Fruit fly (Drosophila melanogaster) whole organism, embryonic: ENCODE results near the gene Orct2.

Source experiments
- ATbp ChIP-seq: fragments of 200-800 bp; sonication (Bioruptor generic); optimal IDR thresholded peaks from 2 replicates; lab custom pipeline; 2017; ENCODE audit warnings: missing biosample characterization, mild to moderate bottlenecking, missing genetic modification characterization, missing genetic modification reagents
- Bteb2 ChIP-seq: fragments of 200-800 bp; sonication (Bioruptor generic); optimal IDR thresholded peaks from 2 replicates; lab custom pipeline; 2016; ENCODE audit warnings: missing biosample characterization, missing genetic modification characterization
- CG10321 ChIP-seq: fragments of 200-800 bp; sonication (Bioruptor generic); IDR thresholded peaks from 2 replicates; pipeline ENCODE4 v1.3.6; 2022; ENCODE audit warnings: missing biosample characterization, missing genetic modification characterization
- CG10543 ChIP-seq: fragments of 200-800 bp; sonication (Bioruptor generic); optimal IDR thresholded peaks from 3 replicates; lab custom pipeline; 2017; ENCODE audit warnings: missing biosample characterization, mild to moderate bottlenecking, missing genetic modification characterization, moderate library complexity
- CG12155 ChIP-seq: fragments of 200-800 bp; sonication (Bioruptor generic); optimal IDR thresholded peaks from 3 replicates; lab custom pipeline; 2016; ENCODE audit warnings: missing biosample characterization, missing genetic modification characterization
- CG12219 ChIP-seq: fragments of 200-800 bp; sonication (Bioruptor generic); optimal IDR thresholded peaks from 3 replicates; lab custom pipeline; 2018; ENCODE audit warnings: missing biosample characterization, mild to moderate bottlenecking, missing genetic modification characterization
- CG14710 ChIP-seq: fragments of 200-800 bp; sonication (Bioruptor generic); optimal IDR thresholded peaks from 3 replicates; lab custom pipeline; 2019; ENCODE audit warnings: missing biosample characterization, mild to moderate bottlenecking, missing genetic modification characterization, moderate library complexity
- CG15601 ChIP-seq: fragments of 200-800 bp; sonication (Bioruptor generic); optimal IDR thresholded peaks from 3 replicates; lab custom pipeline; 2019; ENCODE audit warnings: missing biosample characterization, mild to moderate bottlenecking, missing genetic modification characterization, moderate library complexity
- CG16815 ChIP-seq: fragments of 200-800 bp; sonication (Bioruptor generic); optimal IDR thresholded peaks from 3 replicates; lab custom pipeline; 2017; ENCODE audit warnings: missing biosample characterization, mild to moderate bottlenecking, missing genetic modification characterization
- CG16863 ChIP-seq: fragments of 200-800 bp; sonication (Bioruptor generic); optimal IDR thresholded peaks from 3 replicates; lab custom pipeline; 2016; ENCODE audit warnings: missing biosample characterization, missing genetic modification characterization
- CG17612 ChIP-seq: fragments of 200-800 bp; sonication (Bioruptor generic); IDR thresholded peaks from 2 replicates; pipeline ENCODE4 v1.3.6; 2022; ENCODE audit warnings: missing biosample characterization, missing genetic modification characterization
- CG18599 ChIP-seq: fragments of 200-800 bp; sonication (Bioruptor generic); optimal IDR thresholded peaks from 3 replicates; lab custom pipeline; 2017; ENCODE audit warnings: missing biosample characterization, missing genetic modification characterization, mild to moderate bottlenecking, moderate library complexity, missing genetic modification reagents
- CG3407 ChIP-seq: fragments of 200-800 bp; sonication (Bioruptor generic); optimal IDR thresholded peaks from 2 replicates; lab custom pipeline; 2018; ENCODE audit warnings: missing biosample characterization, mild to moderate bottlenecking, missing genetic modification characterization
- CG4730 ChIP-seq: fragments of 200-800 bp; sonication (Bioruptor generic); IDR thresholded peaks from 2 replicates; pipeline ENCODE4 v1.3.6; 2022; ENCODE audit warnings: missing biosample characterization, missing genetic modification characterization
- CG4820 ChIP-seq: fragments of 200-800 bp; sonication (Bioruptor generic); optimal IDR thresholded peaks from 3 replicates; lab custom pipeline; 2016; ENCODE audit warnings: missing biosample characterization, missing genetic modification characterization
- CG6654 ChIP-seq: fragments of 200-800 bp; sonication (Bioruptor generic); optimal IDR thresholded peaks from 2 replicates; lab custom pipeline; 2017; ENCODE audit warnings: missing biosample characterization, mild to moderate bottlenecking, missing genetic modification characterization
- CG8388 ChIP-seq: fragments of 200-800 bp; sonication (Bioruptor generic); optimal IDR thresholded peaks from 2 replicates; lab custom pipeline; 2019; ENCODE audit warnings: missing biosample characterization, mild to moderate bottlenecking, missing genetic modification characterization, moderate library complexity
- Camta ChIP-seq: fragments of 200-800 bp; sonication (Bioruptor generic); optimal IDR thresholded peaks from 2 replicates; lab custom pipeline; 2016; ENCODE audit warnings: missing biosample characterization, missing genetic modification characterization
- D19B ChIP-seq: fragments of 200-800 bp; sonication (Bioruptor generic); optimal IDR thresholded peaks from 2 replicates; lab custom pipeline; 2017; ENCODE audit warnings: missing biosample characterization, mild to moderate bottlenecking, missing genetic modification characterization
- Drgx ChIP-seq: fragments of 200-800 bp; sonication (Bioruptor generic); IDR thresholded peaks from 2 replicates; pipeline ENCODE4 v1.3.6; 2022; ENCODE audit warnings: missing biosample characterization, missing genetic modification characterization
- E2f1 ChIP-seq: fragments of 200-800 bp; sonication (Bioruptor generic); IDR thresholded peaks from 2 replicates; pipeline ENCODE4 v1.3.6; 2022; ENCODE audit warnings: missing biosample characterization, missing genetic modification characterization
- Eip74EF ChIP-seq, 2 experiments: fragments of 200-800 bp in 1 of 2; fragments of >200 bp in 1 of 2; sonication (Bioruptor generic) in 1 of 2; optimal IDR thresholded peaks; 2 replicates each; lab custom pipeline; 2017 to 2019; ENCODE audit warnings: missing biosample characterization in 2 of 2, missing genetic modification characterization in 2 of 2, mild to moderate bottlenecking in 1 of 2, moderate library complexity in 1 of 2
- Ets97D ChIP-seq: fragments of 200-800 bp; sonication (Bioruptor generic); optimal IDR thresholded peaks from 3 replicates; lab custom pipeline; 2016; ENCODE audit warnings: missing biosample characterization, missing genetic modification characterization
- HLH4C ChIP-seq: fragments of 200-800 bp; sonication (Bioruptor generic); IDR thresholded peaks from 3 replicates; pipeline ENCODE4 v1.3.6; 2022; ENCODE audit warnings: missing biosample characterization, missing genetic modification characterization; ENCODE audit not compliant: partially characterized antibody
- Hey ChIP-seq: fragments of 200-800 bp; sonication (Bioruptor generic); optimal IDR thresholded peaks from 3 replicates; lab custom pipeline; 2018; ENCODE audit warnings: missing biosample characterization, mild to moderate bottlenecking, missing genetic modification characterization
- Hmr ChIP-seq: fragments of 200-800 bp; sonication (Bioruptor generic); optimal IDR thresholded peaks from 3 replicates; lab custom pipeline; 2017; ENCODE audit warnings: mild to moderate bottlenecking, missing biosample characterization, missing genetic modification reagents, missing genetic modification characterization
- Hr51 ChIP-seq, 2 experiments: fragments of 200-800 bp; sonication (Bioruptor generic); optimal IDR thresholded peaks; 2 replicates in 1 of 2; 3 replicates in 1 of 2; lab custom pipeline; 2016 to 2018; ENCODE audit warnings: missing biosample characterization in 2 of 2, missing genetic modification characterization in 2 of 2, mild to moderate bottlenecking in 1 of 2, moderate library complexity in 1 of 2
- Oli ChIP-seq: fragments of 200-800 bp; sonication (Bioruptor generic); optimal IDR thresholded peaks from 2 replicates; lab custom pipeline; 2018; ENCODE audit warnings: missing biosample characterization, mild to moderate bottlenecking, missing genetic modification characterization, moderate library complexity
- Sry-δ ChIP-seq: fragments of 200-800 bp; sonication (Bioruptor generic); optimal IDR thresholded peaks from 2 replicates; lab custom pipeline; 2016; ENCODE audit warnings: missing biosample characterization, missing genetic modification characterization
- Tbp ChIP-seq: fragments of >200 bp; optimal IDR thresholded peaks from 2 replicates; lab custom pipeline; 2018; ENCODE audit warnings: missing biosample characterization, missing genetic modification characterization
- bbx ChIP-seq: fragments of 200-800 bp; sonication (Bioruptor generic); IDR thresholded peaks from 2 replicates; pipeline ENCODE4 v1.3.6; 2022; ENCODE audit warnings: missing biosample characterization, missing genetic modification characterization; ENCODE audit not compliant: partially characterized antibody
- bowl ChIP-seq: fragments of 200-800 bp; sonication (Bioruptor generic); IDR thresholded peaks from 2 replicates; pipeline ENCODE4 v1.3.6; 2022; ENCODE audit warnings: missing biosample characterization, missing genetic modification characterization
- caup ChIP-seq: fragments of 200-800 bp; sonication (Bioruptor generic); optimal IDR thresholded peaks from 3 replicates; lab custom pipeline; 2017; ENCODE audit warnings: missing biosample characterization, mild to moderate bottlenecking, missing genetic modification characterization, moderate library complexity; ENCODE audit not compliant: severe bottlenecking
- crol ChIP-seq: fragments of 200-800 bp; sonication (Bioruptor generic); IDR thresholded peaks from 2 replicates; pipeline ENCODE4 v1.3.6; 2022; ENCODE audit warnings: missing biosample characterization, missing genetic modification characterization
- dati ChIP-seq: fragments of 200-800 bp; sonication (Bioruptor generic); IDR thresholded peaks from 2 replicates; pipeline ENCODE4 v1.3.6; 2022; ENCODE audit warnings: missing biosample characterization, missing genetic modification characterization
- emc ChIP-seq: fragments of 200-800 bp; sonication (Bioruptor generic); optimal IDR thresholded peaks from 2 replicates; lab custom pipeline; 2016; ENCODE audit warnings: missing biosample characterization, missing genetic modification characterization
- eve ChIP-seq, 2 experiments: fragments of >200 bp; optimal IDR thresholded peaks; 2 replicates each; lab custom pipeline; 2017; ENCODE audit warnings: missing biosample characterization in 2 of 2, missing genetic modification characterization in 2 of 2
- ewg ChIP-seq: fragments of 200-800 bp; sonication (Bioruptor generic); optimal IDR thresholded peaks from 3 replicates; lab custom pipeline; 2017; ENCODE audit warnings: mild to moderate bottlenecking, missing biosample characterization, missing genetic modification reagents, missing genetic modification characterization
- gfzf ChIP-seq: fragments of 200-800 bp; sonication (Bioruptor generic); optimal IDR thresholded peaks from 2 replicates; lab custom pipeline; 2016; ENCODE audit warnings: missing biosample characterization, mild to moderate bottlenecking, missing genetic modification characterization, moderate library complexity
- kni ChIP-seq: fragments of 200-800 bp; sonication (Bioruptor generic); optimal IDR thresholded peaks from 3 replicates; lab custom pipeline; 2017; ENCODE audit warnings: mild to moderate bottlenecking, missing biosample characterization, missing genetic modification reagents, missing genetic modification characterization
- lola ChIP-seq, 3 experiments: fragments of >200 bp in 2 of 3; fragments of 200-800 bp in 1 of 3; sonication (Bioruptor generic) in 1 of 3; optimal IDR thresholded peaks; 2 replicates each; lab custom pipeline; 2017 to 2019; ENCODE audit warnings: missing biosample characterization in 3 of 3, missing genetic modification characterization in 3 of 3, mild to moderate bottlenecking in 1 of 3, moderate library complexity in 1 of 3
- onecut ChIP-seq: fragments of 200-800 bp; sonication (Bioruptor generic); IDR thresholded peaks from 2 replicates; pipeline ENCODE4 v1.3.6; 2022; ENCODE audit warnings: missing biosample characterization, missing genetic modification characterization
- phol ChIP-seq: fragments of 200-800 bp; sonication (Bioruptor generic); optimal IDR thresholded peaks from 3 replicates; lab custom pipeline; 2018; ENCODE audit warnings: missing biosample characterization, mild to moderate bottlenecking, missing genetic modification characterization, moderate library complexity
- pum ChIP-seq: fragments of 200-800 bp; sonication (Bioruptor generic); optimal IDR thresholded peaks from 2 replicates; lab custom pipeline; 2016; ENCODE audit warnings: missing biosample characterization, missing genetic modification characterization
- sc ChIP-seq, 3 experiments: fragments of >200 bp in 2 of 3; fragments of 200-800 bp in 1 of 3; sonication (Bioruptor generic) in 1 of 3; optimal IDR thresholded peaks; 2 replicates in 2 of 3; 3 replicates in 1 of 3; lab custom pipeline; 2017; ENCODE audit warnings: mild to moderate bottlenecking in 1 of 3, missing biosample characterization in 1 of 3, missing genetic modification characterization in 1 of 3, missing genetic modification reagents in 1 of 3
- sd ChIP-seq: fragments of 200-800 bp; sonication (Bioruptor generic); optimal IDR thresholded peaks from 3 replicates; lab custom pipeline; 2018; ENCODE audit warnings: missing biosample characterization, mild to moderate bottlenecking, missing genetic modification characterization, moderate library complexity
- trh ChIP-seq: fragments of 200-800 bp; sonication (Bioruptor generic); optimal IDR thresholded peaks from 2 replicates; lab custom pipeline; 2016; ENCODE audit warnings: missing biosample characterization, missing genetic modification characterization
- usp ChIP-seq: fragments of >200 bp; optimal IDR thresholded peaks from 2 replicates; lab custom pipeline; 2017; ENCODE audit warnings: missing biosample characterization, missing genetic modification characterization

Gene Orct2

DNA sequence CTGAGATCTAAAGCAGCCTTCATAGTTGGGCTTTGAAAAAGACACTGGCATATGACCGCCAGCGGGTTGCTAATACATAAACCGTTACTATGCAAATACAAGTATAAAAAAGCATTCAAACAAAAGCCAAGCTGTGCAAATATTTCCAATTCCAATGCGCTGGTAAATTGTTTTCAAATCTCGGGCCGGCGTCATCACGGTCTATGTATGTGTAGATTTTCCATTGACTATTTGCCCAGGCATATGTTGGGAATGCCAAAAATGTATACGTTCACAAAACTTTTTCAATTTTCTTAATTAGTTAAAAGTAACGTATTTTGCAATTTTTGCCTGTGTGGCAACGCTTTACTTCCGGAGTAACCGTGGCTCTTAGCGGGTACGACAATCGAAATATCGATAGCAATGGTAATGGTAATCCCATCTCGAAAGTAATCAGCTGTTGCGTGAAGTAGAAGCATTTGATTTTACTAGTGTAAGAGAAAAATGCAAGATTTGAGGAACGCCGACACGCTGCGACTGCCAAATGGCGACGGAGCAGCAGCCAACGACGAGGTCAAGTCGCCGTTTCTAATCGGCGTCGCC lies 17.0 kb downstream of the Orct2 start, which contains the start of the genes CG34290 and Uck (continued):
- TF ChIP-seq onecut (GFP tag; lab: Robert Waterston, UW) (peak; percentile 74), CG10543 (peak; percentile 87), Drgx (GFP tag; lab: Robert Waterston, UW) (no peak), emc (peak; percentile 66), CG14710 (tag; lab: Kevin White, UChicago) (peak; percentile 82), gfzf (peak; percentile 33), eve (GFP tag; optimal IDR thresholded peaks at IDR 0.05; lab: Kevin White, UChicago) (no peak), Hr51 (GFP tag; optimal IDR thresholded peaks at IDR 0.05; lab: Kevin White, UChicago) (peak; percentile 63 to 68), trh (GFP tag; lab: Kevin White, UChicago) (peak; percentile 37), Hey (tag; lab: Kevin White, UChicago) (peak; percentile 46), bbx (peak; percentile 89), dati (GFP tag; lab: Robert Waterston, UW) (no peak), lola (GFP tag; optimal IDR thresholded peaks at IDR 0.05; lab: Kevin White, UChicago) (peak in 1 of 3 experiments; percentile 39), Tbp (GFP tag; lab: Kevin White, UChicago) (no peak), CG4820 (peak; percentile 36), CG16863 (peak; percentile 65), CG3407 (GFP tag; lab: Kevin White, UChicago) (peak; percentile 58), CG18599 (peak; percentile 88), CG10321 (GFP tag; lab: Robert Waterston, UW) (no peak), CG12219 (GFP tag; lab: Kevin White, UChicago) (peak; percentile 83), ATbp (GFP tag; lab: Kevin White, UChicago) (peak; percentile 63), CG12155 (GFP tag; lab: Kevin White, UChicago) (peak; percentile 36), Camta (peak; percentile 73), phol (tag; lab: Kevin White, UChicago) (peak; percentile 80), kni (GFP tag; lab: Kevin White, UChicago) (peak; percentile 75), Oli (peak; percentile 47), Bteb2 (GFP tag; lab: Kevin White, UChicago) (peak; percentile 82), CG15601 (tag; lab: Kevin White, UChicago) (peak; percentile 78), CG17612 (GFP tag; lab: Robert Waterston, UW) (no peak), pum (GFP tag; lab: Kevin White, UChicago) (peak; percentile 44), Eip74EF (GFP tag; optimal IDR thresholded peaks at IDR 0.05; lab: Kevin White, UChicago) (peak in 1 of 2 experiments; percentile 73), CG8388 (GFP tag; lab: Kevin White, UChicago) (peak; percentile 38), sc (optimal IDR thresholded peaks at IDR 0.05; lab: Kevin White, UChicago) (no peak), sc (GFP tag; optimal IDR thresholded peaks at IDR 0.05; lab: Kevin White, UChicago) (peak; percentile 51), E2f1 (GFP tag; lab: Robert Waterston, UW) (peak; percentile 54), CG4730 (GFP tag; lab: Robert Waterston, UW) (no peak), crol (GFP tag; lab: Robert Waterston, UW) (peak; percentile 37; the same call in 1 of the 2 replicates), Hmr (GFP tag; lab: Kevin White, UChicago) (peak; percentile 94), Sry-δ (GFP tag; lab: Kevin White, UChicago) (peak; percentile 97), CG6654 (peak; percentile 53), ewg (GFP tag; lab: Kevin White, UChicago) (peak; percentile 62), HLH4C (peak; percentile 70), D19B (GFP tag; lab: Kevin White, UChicago) (peak; percentile 51), sd (tag; lab: Kevin White, UChicago) (peak; percentile 42), CG16815 (GFP tag; lab: Kevin White, UChicago) (peak; percentile 4), caup (GFP tag; lab: Kevin White, UChicago) (peak; percentile 95), Ets97D (peak; percentile 99), usp (GFP tag; lab: Kevin White, UChicago) (no peak), bowl (GFP tag; lab: Robert Waterston, UW) (no peak)
